Fruit fly (Drosophila melanogaster): ENCODE results near the gene CG5276.
A peak's percentile ranks its signal among the peaks of the same experiment; 100 is the strongest.

CG5276 gene

DNA sequence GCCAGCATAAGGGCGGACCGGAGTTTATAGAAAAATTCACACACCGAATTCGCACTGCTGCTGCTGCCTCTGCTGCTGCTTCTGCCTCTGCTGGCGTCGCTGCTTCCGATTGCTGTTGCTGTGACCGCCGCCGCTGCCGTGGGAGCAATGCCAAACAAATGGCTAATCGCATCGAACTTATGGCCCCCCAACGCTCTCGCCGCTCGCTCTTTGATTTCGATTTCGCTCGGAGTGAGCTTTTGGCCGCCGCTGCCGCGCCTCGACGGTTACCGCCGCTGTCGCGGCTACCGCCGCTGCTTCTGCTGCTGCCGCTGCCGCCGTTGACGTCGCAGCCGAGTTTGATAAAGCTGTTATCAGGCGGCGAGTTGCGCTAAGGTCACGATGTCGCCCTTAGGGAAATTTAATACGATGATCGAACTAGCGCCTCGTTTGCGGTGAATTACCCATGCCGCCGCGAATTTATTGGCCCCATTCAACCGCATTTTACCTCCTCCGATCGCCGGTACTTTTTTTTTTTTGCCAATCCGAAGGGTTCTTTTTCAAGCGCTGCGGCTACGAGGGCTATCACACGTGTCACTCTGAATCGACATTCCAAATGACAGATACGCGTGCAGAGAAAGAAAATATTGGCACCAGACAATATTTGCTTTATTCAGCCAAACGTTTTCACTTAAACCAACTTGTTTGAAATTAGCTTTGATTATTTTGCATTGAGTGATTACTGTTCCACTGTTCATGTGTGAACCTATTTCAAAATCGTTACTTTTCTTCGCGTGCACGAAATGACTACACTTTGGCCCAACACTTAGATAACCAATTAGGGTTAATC lies 26.7 kb downstream of the CG5276 start (continued):
- TF ChIP-seq nom (GFP tag; optimal IDR thresholded peaks at IDR 0.05): no peak
- TF ChIP-seq Poxn (GFP tag; IDR thresholded peaks at IDR 0.05): 0 out of 2 replicates have a peak, but pooled peaks have one; percentile 45
- peak; percentile 85 for TF ChIP-seq cwo (GFP tag; optimal IDR thresholded peaks at IDR 0.05)
- no peak for TF ChIP-seq ato (GFP tag; IDR thresholded peaks at IDR 0.05; ENCODE audit: partially characterized antibody)
- 0 out of 2 replicates have a peak, but pooled peaks have one; percentile 38 for TF ChIP-seq sens-2 (GFP tag; IDR thresholded peaks at IDR 0.05)
- no peak for TF ChIP-seq zen2 (GFP tag; IDR thresholded peaks at IDR 0.05; ENCODE audit: partially characterized antibody)
- no peak for TF ChIP-seq CG4328 (GFP tag; optimal IDR thresholded peaks at IDR 0.05)
- peak; percentile 62; the same call in 2 of the 3 replicates for TF ChIP-seq CG6175 (GFP tag; IDR thresholded peaks at IDR 0.05)
- peak; percentile 39 for TF ChIP-seq CG18262 (tag; optimal IDR thresholded peaks at IDR 0.05)
- TF ChIP-seq HmgZ (tag; optimal IDR thresholded peaks at IDR 0.05): peak; percentile 49
- peak; percentile 35 for TF ChIP-seq Side (GFP tag; optimal IDR thresholded peaks at IDR 0.05)
- TF ChIP-seq CG18599 (GFP tag; optimal IDR thresholded peaks at IDR 0.05): peak; percentile 80
- TF ChIP-seq B-H2 (GFP tag; optimal IDR thresholded peaks at IDR 0.05): no peak
- TF ChIP-seq gem (tag; optimal IDR thresholded peaks at IDR 0.05): peak; percentile 71
- TF ChIP-seq Pdp1 (GFP tag; optimal IDR thresholded peaks at IDR 0.05): peak; percentile 59 to 66
- TF ChIP-seq CG1603 (tag; optimal IDR thresholded peaks at IDR 0.05): peak; percentile 66
- TF ChIP-seq pho (GFP tag; optimal IDR thresholded peaks at IDR 0.05): peak; percentile 46
- no peak for TF ChIP-seq pita (GFP tag; optimal IDR thresholded peaks at IDR 0.05)
- TF ChIP-seq Dll (GFP tag; IDR thresholded peaks at IDR 0.05; ENCODE audit: partially characterized antibody): no peak
- no peak for TF ChIP-seq CG17186 (GFP tag; optimal IDR thresholded peaks at IDR 0.05)
- peak; percentile 28 for TF ChIP-seq ab (GFP tag; optimal IDR thresholded peaks at IDR 0.05)
- TF ChIP-seq pb (GFP tag; optimal IDR thresholded peaks at IDR 0.05): peak; percentile 44
- TF ChIP-seq CG13287 (GFP tag; IDR thresholded peaks at IDR 0.05; ENCODE audit: partially characterized antibody): peak; percentile 13; the same call in 1 of the 2 replicates
- TF ChIP-seq CG7271 (tag; optimal IDR thresholded peaks at IDR 0.05): no peak
- peak; percentile 55 for TF ChIP-seq CG13775 (GFP tag; optimal IDR thresholded peaks at IDR 0.05)
- TF ChIP-seq scrt (GFP tag; optimal IDR thresholded peaks at IDR 0.05): peak; percentile 39
- TF ChIP-seq CG8765 (GFP tag; IDR thresholded peaks at IDR 0.05): no peak
- no peak for TF ChIP-seq nerfin-1 (tag; optimal IDR thresholded peaks at IDR 0.05)
- peak; percentile 43; the same call in 2 of the 4 replicates for TF ChIP-seq chinmo (GFP tag; IDR thresholded peaks at IDR 0.05; ENCODE audit: partially characterized antibody)
- peak; percentile 85 for TF ChIP-seq ranshi (GFP tag; IDR thresholded peaks at IDR 0.05)
- no peak for TF ChIP-seq Drgx (GFP tag; IDR thresholded peaks at IDR 0.05)
- TF ChIP-seq CG4730 (GFP tag; IDR thresholded peaks at IDR 0.05): peak; percentile 78
- no peak for TF ChIP-seq unc-4 (GFP tag; IDR thresholded peaks at IDR 0.05; ENCODE audit: partially characterized antibody)
- 0 out of 2 replicates have a peak, but pooled peaks have one; percentile 17 for TF ChIP-seq nerfin-2 (GFP tag; IDR thresholded peaks at IDR 0.05; ENCODE audit: partially characterized antibody)
- TF ChIP-seq CG12659 (GFP tag; optimal IDR thresholded peaks at IDR 0.05): peak; percentile 54
- no peak for TF ChIP-seq TFAM (GFP tag; optimal IDR thresholded peaks at IDR 0.05)
- TF ChIP-seq zf30C (GFP tag; optimal IDR thresholded peaks at IDR 0.05): no peak
- TF ChIP-seq Dek (tag; optimal IDR thresholded peaks at IDR 0.05): peak; percentile 35
- TF ChIP-seq rib (GFP tag; IDR thresholded peaks at IDR 0.05): peak; percentile 63; the same call in 1 of the 2 replicates
- TF ChIP-seq CG8290 (GFP tag; optimal IDR thresholded peaks at IDR 0.05): no peak
- peak in 1 of 2 experiments; percentile 92 for TF ChIP-seq CG8290 (tag; optimal IDR thresholded peaks at IDR 0.05)
- TF ChIP-seq sqz (GFP tag; optimal IDR thresholded peaks at IDR 0.05): no peak
- TF ChIP-seq salm (tag; optimal IDR thresholded peaks at IDR 0.05): no peak
- TF ChIP-seq CG32532 (GFP tag; IDR thresholded peaks at IDR 0.05): peak; percentile 88
- no peak for TF ChIP-seq croc (GFP tag; conservative IDR thresholded peaks at IDR 0.05)
- TF ChIP-seq tx (GFP tag; optimal IDR thresholded peaks at IDR 0.05): peak; percentile 48
- peak; percentile 68 for TF ChIP-seq dmrt99B (tag; optimal IDR thresholded peaks at IDR 0.05)
- no peak for TF ChIP-seq Sin3A (optimal IDR thresholded peaks at IDR 0.05)

Data from whole organism, embryonic.